Worm (Caenorhabditis elegans): Measurements from ENCODE around the gene fbxa-144.

- no peak for TF ChIP-seq tbx-9 (tag; optimal IDR thresholded peaks at IDR 0.05; ENCODE audit: borderline replicate concordance)
- no peak for TF ChIP-seq ztf-22 (GFP tag; optimal IDR thresholded peaks at IDR 0.05)
- no peak for TF ChIP-seq bed-1 (GFP tag; IDR thresholded peaks at IDR 0.05)
- no peak for TF ChIP-seq F22D6.2 (tag; optimal IDR thresholded peaks at IDR 0.05)
- no peak for TF ChIP-seq sptf-2 (GFP tag; optimal IDR thresholded peaks at IDR 0.05)
- no peak for TF ChIP-seq Y95B8A.8 (GFP tag; IDR thresholded peaks at IDR 0.05)
- TF ChIP-seq let-607 (tag; optimal IDR thresholded peaks at IDR 0.05) = no peak
- no peak for TF ChIP-seq B0019.2 (GFP tag; conservative IDR thresholded peaks at IDR 0.05)
- no peak for TF ChIP-seq ztf-18 (tag; optimal IDR thresholded peaks at IDR 0.05)
Observed at ce11 chrV:16115381-16115780, 17.2 kb downstream of the fbxa-144 start, which contains the start of gene str-25.

All from whole organism, young adult.